Fruit fly (Drosophila melanogaster) whole organism, embryonic: ENCODE data around the gene Wdfy2.

ENCODE experiments used
- Atf3 ChIP-seq: fragments of 200-800 bp; sonication (Bioruptor generic); optimal IDR thresholded peaks from 3 replicates; lab custom pipeline; 2016; ENCODE audit warnings: missing biosample characterization, missing genetic modification characterization
- C15 ChIP-seq: fragments of 200-800 bp; sonication (Bioruptor generic); IDR thresholded peaks from 3 replicates; pipeline ENCODE4 v1.3.6; 2022; ENCODE audit warnings: missing biosample characterization, missing genetic modification characterization
- CG10274 ChIP-seq: fragments of 200-800 bp; sonication (Bioruptor generic); optimal IDR thresholded peaks from 3 replicates; lab custom pipeline; 2017; ENCODE audit warnings: missing biosample characterization, mild to moderate bottlenecking, missing genetic modification characterization
- CG10366 ChIP-seq: fragments of 200-800 bp; sonication (Bioruptor generic); IDR thresholded peaks from 2 replicates; pipeline ENCODE4 v1.3.6; 2022; ENCODE audit warnings: missing biosample characterization, missing genetic modification characterization
- CG11085 ChIP-seq: fragments of 200-800 bp; sonication (Bioruptor generic); IDR thresholded peaks from 2 replicates; pipeline ENCODE4 v1.3.6; 2022; ENCODE audit warnings: missing biosample characterization, missing genetic modification characterization
- CG11456 ChIP-seq: fragments of 200-800 bp; sonication (Bioruptor generic); IDR thresholded peaks from 3 replicates; pipeline ENCODE4 v1.3.6; 2022; ENCODE audit warnings: missing biosample characterization, missing genetic modification characterization
- CG12659 ChIP-seq: fragments of 200-800 bp; sonication (Bioruptor generic); optimal IDR thresholded peaks from 3 replicates; lab custom pipeline; 2017; ENCODE audit warnings: mild to moderate bottlenecking, missing biosample characterization, missing genetic modification reagents, missing genetic modification characterization
- CG14050 ChIP-seq: fragments of 200-800 bp; sonication (Bioruptor generic); IDR thresholded peaks from 3 replicates; pipeline ENCODE4 v1.3.6; 2022; ENCODE audit warnings: missing biosample characterization, missing genetic modification characterization
- CG15479 ChIP-seq: fragments of 200-800 bp; sonication (Bioruptor generic); optimal IDR thresholded peaks from 3 replicates; lab custom pipeline; 2019; ENCODE audit warnings: missing biosample characterization, mild to moderate bottlenecking, missing genetic modification characterization, moderate library complexity
- CG1602 ChIP-seq: fragments of 200-800 bp; sonication (Bioruptor generic); optimal IDR thresholded peaks from 3 replicates; lab custom pipeline; 2016; ENCODE audit warnings: missing biosample characterization, missing genetic modification characterization
- CG1832 ChIP-seq: fragments of 200-800 bp; sonication (Bioruptor generic); optimal IDR thresholded peaks from 2 replicates; lab custom pipeline; 2017; ENCODE audit warnings: missing biosample characterization, mild to moderate bottlenecking, missing genetic modification characterization, inconsistent platforms
- CG18764 ChIP-seq: fragments of 200-800 bp; sonication (Bioruptor generic); optimal IDR thresholded peaks from 3 replicates; lab custom pipeline; 2016; ENCODE audit warnings: missing biosample characterization, missing genetic modification characterization
- CG2116 ChIP-seq: fragments of 200-800 bp; sonication (Bioruptor generic); optimal IDR thresholded peaks from 3 replicates; lab custom pipeline; 2018; ENCODE audit warnings: missing biosample characterization, mild to moderate bottlenecking, missing genetic modification characterization
- CG2875 ChIP-seq: fragments of 200-800 bp; sonication (Bioruptor generic); optimal IDR thresholded peaks from 2 replicates; lab custom pipeline; 2017; ENCODE audit warnings: missing biosample characterization, mild to moderate bottlenecking, missing genetic modification characterization, missing genetic modification reagents
- CG2889 ChIP-seq: fragments of 200-800 bp; sonication (Bioruptor generic); IDR thresholded peaks from 3 replicates; pipeline ENCODE4 v1.3.6; 2022; ENCODE audit warnings: missing biosample characterization, missing genetic modification characterization
- CG32772 ChIP-seq: fragments of 200-800 bp; sonication (Bioruptor generic); IDR thresholded peaks from 2 replicates; pipeline ENCODE4 v1.3.6; 2022; ENCODE audit warnings: missing biosample characterization, missing genetic modification characterization
- CG3407 ChIP-seq: fragments of 200-800 bp; sonication (Bioruptor generic); optimal IDR thresholded peaks from 2 replicates; lab custom pipeline; 2018; ENCODE audit warnings: missing biosample characterization, mild to moderate bottlenecking, missing genetic modification characterization
- CG34224 ChIP-seq: fragments of 200-800 bp; sonication (Bioruptor generic); IDR thresholded peaks from 3 replicates; pipeline ENCODE4 v1.3.6; 2022; ENCODE audit warnings: missing biosample characterization, missing genetic modification characterization; ENCODE audit not compliant: partially characterized antibody
- CG4617 ChIP-seq: fragments of 200-800 bp; sonication (Bioruptor generic); optimal IDR thresholded peaks from 3 replicates; lab custom pipeline; 2016; ENCODE audit warnings: missing biosample characterization, missing genetic modification characterization, borderline replicate concordance
- CG4820 ChIP-seq: fragments of 200-800 bp; sonication (Bioruptor generic); optimal IDR thresholded peaks from 3 replicates; lab custom pipeline; 2016; ENCODE audit warnings: missing biosample characterization, missing genetic modification characterization
- CG6254 ChIP-seq: fragments of 200-800 bp; sonication (Bioruptor generic); optimal IDR thresholded peaks from 3 replicates; lab custom pipeline; 2017; ENCODE audit warnings: mild to moderate bottlenecking, missing biosample characterization, missing genetic modification reagents, missing genetic modification characterization
- CG6813 ChIP-seq: fragments of 200-800 bp; sonication (Bioruptor generic); optimal IDR thresholded peaks from 2 replicates; lab custom pipeline; 2017; ENCODE audit warnings: missing biosample characterization, missing genetic modification characterization, mild to moderate bottlenecking, moderate library complexity, missing genetic modification reagents
- CG8290 ChIP-seq, 3 experiments: fragments of 200-800 bp; sonication (Bioruptor generic); optimal IDR thresholded peaks; 2 replicates each; lab custom pipeline; 2016 to 2019; ENCODE audit warnings: missing biosample characterization in 3 of 3, missing genetic modification characterization in 3 of 3, mild to moderate bottlenecking in 2 of 3, moderate library complexity in 1 of 3
- Dek ChIP-seq: fragments of 200-800 bp; sonication (Bioruptor generic); optimal IDR thresholded peaks from 3 replicates; lab custom pipeline; 2019; ENCODE audit warnings: missing biosample characterization, mild to moderate bottlenecking, missing genetic modification characterization, moderate library complexity
- Ets65A ChIP-seq: fragments of 200-800 bp; sonication (Bioruptor generic); peaks from one replicate; lab custom pipeline; 2016; ENCODE audit warnings: missing biosample characterization, missing genetic modification characterization
- Fer2 ChIP-seq: fragments of 200-800 bp; sonication (Bioruptor generic); optimal IDR thresholded peaks from 2 replicates; lab custom pipeline; 2018; ENCODE audit warnings: missing biosample characterization, mild to moderate bottlenecking, missing genetic modification characterization, moderate library complexity
- HLH4C ChIP-seq: fragments of 200-800 bp; sonication (Bioruptor generic); IDR thresholded peaks from 3 replicates; pipeline ENCODE4 v1.3.6; 2022; ENCODE audit warnings: missing biosample characterization, missing genetic modification characterization; ENCODE audit not compliant: partially characterized antibody
- HLH54F ChIP-seq: fragments of 200-800 bp; sonication (Bioruptor generic); optimal IDR thresholded peaks from 3 replicates; lab custom pipeline; 2016; ENCODE audit warnings: missing biosample characterization, missing genetic modification characterization
- Hr51 ChIP-seq, 2 experiments: fragments of 200-800 bp; sonication (Bioruptor generic); optimal IDR thresholded peaks; 2 replicates in 1 of 2; 3 replicates in 1 of 2; lab custom pipeline; 2016 to 2018; ENCODE audit warnings: missing biosample characterization in 2 of 2, missing genetic modification characterization in 2 of 2, mild to moderate bottlenecking in 1 of 2, moderate library complexity in 1 of 2
- NK7.1 ChIP-seq: fragments of 200-800 bp; sonication (Bioruptor generic); optimal IDR thresholded peaks from 3 replicates; lab custom pipeline; 2016; ENCODE audit warnings: missing biosample characterization, missing genetic modification characterization
- Nf-YB ChIP-seq: fragments of 200-800 bp; sonication (Bioruptor generic); optimal IDR thresholded peaks from 3 replicates; lab custom pipeline; 2019; ENCODE audit warnings: missing biosample characterization, mild to moderate bottlenecking, missing genetic modification characterization, moderate library complexity
- Oli ChIP-seq: fragments of 200-800 bp; sonication (Bioruptor generic); optimal IDR thresholded peaks from 2 replicates; lab custom pipeline; 2018; ENCODE audit warnings: missing biosample characterization, mild to moderate bottlenecking, missing genetic modification characterization, moderate library complexity
- YL-1 ChIP-seq: fragments of 200-800 bp; sonication (Bioruptor generic); optimal IDR thresholded peaks from 3 replicates; lab custom pipeline; 2017; ENCODE audit warnings: missing biosample characterization, mild to moderate bottlenecking, missing genetic modification characterization
- abd-A ChIP-seq: fragments of 200-800 bp; sonication (Bioruptor generic); optimal IDR thresholded peaks from 3 replicates; lab custom pipeline; 2019; ENCODE audit warnings: missing biosample characterization, mild to moderate bottlenecking, missing genetic modification characterization, moderate library complexity
- aop ChIP-seq: fragments of 200-800 bp; sonication (Bioruptor generic); IDR thresholded peaks from 2 replicates; pipeline ENCODE4 v1.3.6; 2022; ENCODE audit warnings: missing biosample characterization, missing genetic modification characterization
- bbx ChIP-seq: fragments of 200-800 bp; sonication (Bioruptor generic); IDR thresholded peaks from 2 replicates; pipeline ENCODE4 v1.3.6; 2022; ENCODE audit warnings: missing biosample characterization, missing genetic modification characterization; ENCODE audit not compliant: partially characterized antibody
- bowl ChIP-seq: fragments of 200-800 bp; sonication (Bioruptor generic); IDR thresholded peaks from 2 replicates; pipeline ENCODE4 v1.3.6; 2022; ENCODE audit warnings: missing biosample characterization, missing genetic modification characterization
- ci ChIP-seq: fragments of 200-800 bp; sonication (Bioruptor generic); IDR thresholded peaks from 3 replicates; pipeline ENCODE4 v1.3.6; 2022; ENCODE audit warnings: missing biosample characterization, missing genetic modification characterization
- cwo ChIP-seq: fragments of 200-800 bp; sonication (Bioruptor generic); optimal IDR thresholded peaks from 3 replicates; lab custom pipeline; 2017; ENCODE audit warnings: missing biosample characterization, missing genetic modification characterization, mild to moderate bottlenecking, moderate library complexity, missing genetic modification reagents
- dmrt11E ChIP-seq: fragments of 200-800 bp; sonication (Bioruptor generic); optimal IDR thresholded peaks from 3 replicates; lab custom pipeline; 2018; ENCODE audit warnings: missing biosample characterization, mild to moderate bottlenecking, missing genetic modification characterization, moderate library complexity
- gcm ChIP-seq: fragments of 200-800 bp; sonication (Bioruptor generic); optimal IDR thresholded peaks from 2 replicates; lab custom pipeline; 2019; ENCODE audit warnings: missing biosample characterization, mild to moderate bottlenecking, missing genetic modification characterization, moderate library complexity
- gro ChIP-seq: fragments of 200-800 bp; sonication (Bioruptor generic); optimal IDR thresholded peaks from 2 replicates; lab custom pipeline; 2016; ENCODE audit warnings: missing biosample characterization, missing genetic modification characterization
- kay ChIP-seq: fragments of 200-800 bp; sonication (Bioruptor generic); optimal IDR thresholded peaks from 2 replicates; lab custom pipeline; 2016; ENCODE audit warnings: missing biosample characterization, missing genetic modification characterization
- knrl ChIP-seq: fragments of 200-800 bp; sonication (Bioruptor generic); IDR thresholded peaks from 3 replicates; pipeline ENCODE4 v1.3.6; 2022; ENCODE audit warnings: missing biosample characterization, missing genetic modification characterization; ENCODE audit not compliant: partially characterized antibody
- nerfin-2 ChIP-seq: fragments of 200-800 bp; sonication (Bioruptor generic); IDR thresholded peaks from 2 replicates; pipeline ENCODE4 v1.3.6; 2022; ENCODE audit warnings: missing biosample characterization, missing genetic modification characterization; ENCODE audit not compliant: partially characterized antibody
- onecut ChIP-seq: fragments of 200-800 bp; sonication (Bioruptor generic); IDR thresholded peaks from 2 replicates; pipeline ENCODE4 v1.3.6; 2022; ENCODE audit warnings: missing biosample characterization, missing genetic modification characterization
- sug ChIP-seq: fragments of 200-800 bp; optimal IDR thresholded peaks from 2 replicates; lab custom pipeline; 2019; ENCODE audit warnings: missing biosample characterization, mild to moderate bottlenecking, missing genetic modification characterization, moderate library complexity
- tap ChIP-seq: fragments of 200-800 bp; optimal IDR thresholded peaks from 3 replicates; lab custom pipeline; 2019; ENCODE audit warnings: missing biosample characterization, mild to moderate bottlenecking, missing genetic modification characterization, moderate library complexity
- unc-4 ChIP-seq: fragments of 200-800 bp; sonication (Bioruptor generic); IDR thresholded peaks from 2 replicates; pipeline ENCODE4 v1.3.6; 2022; ENCODE audit warnings: missing biosample characterization, missing genetic modification characterization; ENCODE audit not compliant: partially characterized antibody

Wdfy2 gene

dm6 chr2L:10426534-10427048 is 3.5 kb downstream of the Wdfy2 start, which contains the start of the genes SmB and KdelR (continued):
- TF ChIP-seq CG11085 (GFP tag; lab: Robert Waterston, UW) (no peak), CG32772 (no peak; the same call in 1 of the 2 replicates), bowl (no peak), tap (tag; lab: Kevin White, UChicago) (no peak), Ets65A (no peak), CG18764 (GFP tag; lab: Kevin White, UChicago) (no peak), ci (GFP tag; lab: Robert Waterston, UW) (no peak), HLH4C (GFP tag; lab: Robert Waterston, UW) (peak; percentile 96), CG34224 (peak; percentile 83), CG2889 (GFP tag; lab: Robert Waterston, UW) (no peak), CG12659 (GFP tag; lab: Kevin White, UChicago) (peak; percentile 82), unc-4 (GFP tag; lab: Robert Waterston, UW) (peak; percentile 83), Nf-YB (no peak), CG2875 (GFP tag; lab: Kevin White, UChicago) (no peak), sug (peak; percentile 58), CG11456 (GFP tag; lab: Robert Waterston, UW) (no peak), kay (GFP tag; lab: Kevin White, UChicago) (peak; percentile 90), CG6254 (GFP tag; lab: Kevin White, UChicago) (no peak), Dek (no peak), C15 (GFP tag; lab: Robert Waterston, UW) (no peak), Oli (tag; lab: Kevin White, UChicago) (no peak), Fer2 (tag; lab: Kevin White, UChicago) (no peak), abd-A (tag; lab: Kevin White, UChicago) (no peak), CG6813 (GFP tag; lab: Kevin White, UChicago) (no peak), knrl (GFP tag; lab: Robert Waterston, UW) (peak; percentile 69), CG1602 (GFP tag; lab: Kevin White, UChicago) (no peak), CG4617 (peak; percentile 18), gro (GFP tag; lab: Kevin White, UChicago) (no peak), Hr51 (GFP tag; optimal IDR thresholded peaks at IDR 0.05; lab: Kevin White, UChicago) (no peak), Atf3 (GFP tag; lab: Kevin White, UChicago) (peak; percentile 31), NK7.1 (GFP tag; lab: Kevin White, UChicago) (no peak), HLH54F (GFP tag; lab: Kevin White, UChicago) (no peak), CG15479 (GFP tag; lab: Kevin White, UChicago) (no peak), cwo (GFP tag; lab: Kevin White, UChicago) (no peak), CG10274 (GFP tag; lab: Kevin White, UChicago) (no peak), CG4820 (GFP tag; lab: Kevin White, UChicago) (no peak), gcm (GFP tag; lab: Kevin White, UChicago) (peak; percentile 40), CG1832 (GFP tag; lab: Kevin White, UChicago) (no peak), onecut (GFP tag; lab: Robert Waterston, UW) (no peak), aop (GFP tag; lab: Robert Waterston, UW) (no peak), CG3407 (GFP tag; lab: Kevin White, UChicago) (no peak), dmrt11E (no peak), CG2116 (GFP tag; lab: Kevin White, UChicago) (peak; percentile 94), bbx (peak; percentile 66), YL-1 (peak; percentile 89), CG8290 (GFP tag; optimal IDR thresholded peaks at IDR 0.05; lab: Kevin White, UChicago) (peak; percentile 40), CG8290 (tag; optimal IDR thresholded peaks at IDR 0.05; lab: Kevin White, UChicago) (peak in 1 of 2 experiments; percentile 53), CG14050 (GFP tag; lab: Robert Waterston, UW) (no peak), CG10366 (GFP tag; lab: Robert Waterston, UW) (no peak), nerfin-2 (peak; percentile 95)
